Worm (Caenorhabditis elegans): ENCODE data around the gene mac-1.

DNA sequence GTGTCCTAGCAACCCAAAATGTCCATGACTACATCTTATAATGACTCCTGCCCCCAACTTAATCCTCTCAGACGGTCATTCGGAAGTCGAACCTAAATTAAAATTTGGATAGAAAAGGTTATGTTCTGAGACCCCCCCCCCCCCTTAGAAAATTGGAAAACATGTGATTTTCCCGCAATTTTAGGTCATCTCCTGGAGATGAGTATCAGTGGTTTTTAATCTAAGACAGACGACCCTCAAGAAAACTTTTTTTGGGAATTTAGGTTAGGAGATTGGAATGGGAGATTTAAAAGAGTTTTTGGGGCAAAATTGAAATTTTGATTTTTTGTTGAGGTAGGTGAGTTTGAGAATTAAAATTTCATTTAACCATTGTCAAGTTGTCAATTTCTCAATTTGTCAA is 27.2 kb downstream of the mac-1 start:
- TF ChIP-seq snpc-4 (tag; optimal IDR thresholded peaks at IDR 0.05) (no peak), nhr-11 (tag; optimal IDR thresholded peaks at IDR 0.05) (no peak), ama-1 (optimal IDR thresholded peaks at IDR 0.05) (no peak), R02D3.7 (tag; optimal IDR thresholded peaks at IDR 0.05) (no peak), dmd-4 (tag; optimal IDR thresholded peaks at IDR 0.05) (no peak), unc-39 (tag; optimal IDR thresholded peaks at IDR 0.05) (no peak), aly-2 (tag; optimal IDR thresholded peaks at IDR 0.05) (no peak), ZK546.5 (tag; optimal IDR thresholded peaks at IDR 0.05) (no peak)

Measured in whole organism, L2 larva.